Worm (Caenorhabditis elegans): ENCODE measurements around the gene srpa-68.

The srpa-68 gene

DNA sequence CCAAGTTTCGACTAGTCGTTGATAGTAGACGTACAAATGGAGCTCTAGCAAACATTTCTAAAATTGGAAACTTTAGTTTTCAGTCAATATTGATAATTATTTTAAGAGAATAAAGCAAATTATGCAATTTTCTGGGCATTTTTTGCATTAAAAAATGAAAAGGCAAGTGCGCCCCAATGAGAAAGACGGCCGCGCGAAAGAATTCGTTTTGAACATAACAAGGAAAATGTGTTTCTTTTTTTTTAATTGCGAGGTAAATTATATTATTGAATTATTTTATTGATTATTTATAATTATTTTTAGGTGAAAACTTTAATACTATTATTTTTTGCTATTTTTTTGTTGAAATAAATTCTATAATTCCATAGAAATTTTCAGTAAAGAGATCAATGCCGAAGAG is 20.0 kb downstream of the srpa-68 start, which contains the start of the genes tsfm-1 and capg-2:
Gene tsfm-1 (minus strand): TSS at position 57 of the 400 bp plus-strand sequence.
Gene capg-2 (plus strand): TSS at position 379 of the 400 bp plus-strand sequence.
- no peak for TF ChIP-seq ama-1 (optimal IDR thresholded peaks at IDR 0.05)
- no peak for TF ChIP-seq unc-39 (tag; optimal IDR thresholded peaks at IDR 0.05)
- TF ChIP-seq snpc-4 (tag; optimal IDR thresholded peaks at IDR 0.05), result no peak
- TF ChIP-seq egl-27 (tag; optimal IDR thresholded peaks at IDR 0.05), result no peak
- no peak for TF ChIP-seq ztf-4 (tag; optimal IDR thresholded peaks at IDR 0.05)
- TF ChIP-seq lsy-2 (tag; optimal IDR thresholded peaks at IDR 0.05), result peak in 1 of 2 experiments; percentile 22
- TF ChIP-seq sma-3 (GFP tag; optimal IDR thresholded peaks at IDR 0.05), result no peak
- TF ChIP-seq sma-9 (GFP tag; optimal IDR thresholded peaks at IDR 0.05), result no peak
- no peak for TF ChIP-seq sma-9 (tag; optimal IDR thresholded peaks at IDR 0.05)
- TF ChIP-seq nhr-11 (tag; optimal IDR thresholded peaks at IDR 0.05), result no peak
- TF ChIP-seq C34F6.9 (tag; optimal IDR thresholded peaks at IDR 0.05), result peak; percentile 25
- TF ChIP-seq mbf-1 (tag; optimal IDR thresholded peaks at IDR 0.05), result no peak
- TF ChIP-seq nhr-25 (tag; optimal IDR thresholded peaks at IDR 0.05), result no peak
- TF ChIP-seq crh-2 (tag; optimal IDR thresholded peaks at IDR 0.05), result no peak
- TF ChIP-seq Y55F3AM.14 (GFP tag; optimal IDR thresholded peaks at IDR 0.05), result no peak

DNA sequence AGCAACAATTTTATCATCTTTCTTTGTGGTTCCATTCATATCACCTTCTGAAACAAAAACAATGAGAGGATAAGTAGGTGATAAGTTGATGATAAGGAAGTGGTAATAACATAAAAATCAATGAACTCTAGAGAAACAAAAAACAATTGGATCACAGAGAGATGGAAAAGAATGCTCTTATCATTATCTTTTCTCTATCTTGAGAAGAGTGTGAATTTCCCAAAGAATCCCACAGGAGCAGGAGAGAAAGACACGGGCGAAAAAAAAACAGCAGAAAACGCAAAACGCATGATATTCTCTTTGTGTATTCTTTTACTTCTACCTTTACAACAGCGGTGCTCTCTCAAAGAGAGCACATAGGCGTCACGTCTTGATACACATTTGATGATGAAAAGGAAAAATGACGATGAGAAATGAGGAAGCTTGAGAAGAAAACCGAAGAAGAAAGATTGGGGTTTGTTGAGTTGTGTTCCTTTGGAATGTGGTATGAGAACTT is 22.1 kb downstream of the srpa-68 start, which contains the start of gene twk-24:
Gene twk-24 (minus strand): TSS at position 51 of the 496 bp plus-strand sequence.
- TF ChIP-seq nhr-129 (tag; optimal IDR thresholded peaks at IDR 0.05), result peak; percentile 45
- TF ChIP-seq nhr-6 (tag; optimal IDR thresholded peaks at IDR 0.05), result no peak
- TF ChIP-seq sma-9 (GFP tag; optimal IDR thresholded peaks at IDR 0.05), result peak; percentile 38
- no peak for TF ChIP-seq sma-9 (tag; optimal IDR thresholded peaks at IDR 0.05)

ce11 chrV:12263723-12264122 is 27.7 kb downstream of the srpa-68 start, which contains the start of gene ssp-35:
Gene ssp-35, minus strand, starts transcription at chrV:12263823.
- TF ChIP-seq Y55F3AM.14 (GFP tag; optimal IDR thresholded peaks at IDR 0.05) (no peak), ama-1 (optimal IDR thresholded peaks at IDR 0.05) (no peak), nhr-21 (tag; optimal IDR thresholded peaks at IDR 0.05) (no peak), nhr-11 (tag; optimal IDR thresholded peaks at IDR 0.05) (no peak), sma-3 (GFP tag; optimal IDR thresholded peaks at IDR 0.05) (no peak), ceh-82 (tag; optimal IDR thresholded peaks at IDR 0.05) (no peak), lsy-2 (tag; optimal IDR thresholded peaks at IDR 0.05) (no peak), zag-1 (tag; optimal IDR thresholded peaks at IDR 0.05) (no peak), fos-1 (tag; optimal IDR thresholded peaks at IDR 0.05) (no peak), aly-2 (tag; optimal IDR thresholded peaks at IDR 0.05) (no peak), lin-11 (tag; optimal IDR thresholded peaks at IDR 0.05) (no peak), elt-3 (tag; optimal IDR thresholded peaks at IDR 0.05) (no peak), unc-62 (GFP tag; optimal IDR thresholded peaks at IDR 0.05) (no peak), nhr-12 (tag; optimal IDR thresholded peaks at IDR 0.05) (no peak), ceh-16 (tag; optimal IDR thresholded peaks at IDR 0.05) (no peak), C34F6.9 (tag; optimal IDR thresholded peaks at IDR 0.05) (no peak), skn-1 (tag; optimal IDR thresholded peaks at IDR 0.05) (no peak), sma-9 (GFP tag; optimal IDR thresholded peaks at IDR 0.05) (no peak), sma-9 (tag; optimal IDR thresholded peaks at IDR 0.05) (no peak)

ce11 chrV:12261377-12261776 is 30.1 kb downstream of the srpa-68 start, which contains the start of gene tbb-6:
Gene tbb-6, plus strand, starts transcription at chrV:12261531.
- TF ChIP-seq C34F6.9 (tag; optimal IDR thresholded peaks at IDR 0.05) (peak; percentile 34), elt-3 (tag; optimal IDR thresholded peaks at IDR 0.05) (no peak), ztf-4 (tag; optimal IDR thresholded peaks at IDR 0.05) (no peak)

- TF ChIP-seq nhr-129 (tag; optimal IDR thresholded peaks at IDR 0.05) (no peak), unc-55 (GFP tag; optimal IDR thresholded peaks at IDR 0.05) (no peak), snpc-4 (tag; optimal IDR thresholded peaks at IDR 0.05) (no peak), gmeb-1 (tag; optimal IDR thresholded peaks at IDR 0.05) (no peak), ztf-11 (tag; optimal IDR thresholded peaks at IDR 0.05) (no peak)
Measured at ce11 chrV:12258922-12259321, 32.5 kb downstream of the srpa-68 start, which contains the start of gene ugt-56. Gene ugt-56, plus strand, starts transcription at chrV:12258982.

DNA sequence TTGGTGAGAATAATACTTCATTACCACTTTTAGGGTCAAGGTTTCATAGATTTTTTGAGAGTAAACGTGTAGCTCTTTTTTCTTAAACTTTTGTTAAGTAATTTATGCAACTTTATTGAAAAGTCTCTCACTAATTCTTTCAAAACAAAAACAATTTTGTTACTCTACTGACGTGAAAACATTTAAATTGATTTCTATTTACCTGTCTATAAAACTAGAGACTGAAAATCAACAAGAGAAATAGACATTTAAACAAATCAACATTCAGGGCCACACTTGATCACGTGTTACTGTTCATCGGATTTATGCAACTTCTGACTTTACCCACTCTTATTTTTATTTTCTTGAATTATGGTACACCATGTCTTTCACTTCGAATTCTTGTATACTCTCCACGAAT is 35.1 kb downstream of the srpa-68 start, which contains the start of gene ugt-55:
Gene ugt-55 (plus strand): TSS at position 301 of the 400 bp plus-strand sequence.
- TF ChIP-seq R02D3.7 (tag; optimal IDR thresholded peaks at IDR 0.05), result no peak
- TF ChIP-seq ztf-11 (tag; optimal IDR thresholded peaks at IDR 0.05), result no peak
- no peak for TF ChIP-seq mdl-1 (tag; optimal IDR thresholded peaks at IDR 0.05)
- no peak for TF ChIP-seq ceh-16 (tag; optimal IDR thresholded peaks at IDR 0.05)

Data from whole organism, L2 larva.